Worm (Caenorhabditis elegans) whole organism, young adult: ENCODE measurements around the gene cnp-2.

ENCODE experiments used
- B0035.1 ChIP-seq: sonication (generic microtip); optimal IDR thresholded peaks from 2 replicates; lab custom pipeline; 2016; ENCODE audit warnings: missing genetic modification characterization, mild to moderate bottlenecking, missing compliant biosample characterization, missing genotype, missing genetic modification reagents
- C06A6.2 ChIP-seq: fragments of 200-800 bp; sonication (Bioruptor generic); conservative IDR thresholded peaks from 2 replicates; pipeline ENCODE4 v1.3.6; 2022; ENCODE audit warnings: missing genetic modification characterization, missing compliant biosample characterization
- F22D6.2 ChIP-seq: sonication (generic microtip); optimal IDR thresholded peaks from 2 replicates; lab custom pipeline; 2016; ENCODE audit warnings: mild to moderate bottlenecking, missing genetic modification characterization, missing compliant biosample characterization
- F37B4.10 ChIP-seq: fragments of 200-800 bp; sonication (Bioruptor generic); IDR thresholded peaks from 2 replicates; pipeline ENCODE4 v1.3.6; 2022; ENCODE audit warnings: missing genetic modification characterization, missing compliant biosample characterization
- F52B5.7 ChIP-seq: sonication (generic microtip); optimal IDR thresholded peaks from 2 replicates; lab custom pipeline; 2016; ENCODE audit warnings: mild to moderate bottlenecking, missing genetic modification characterization, missing compliant biosample characterization
- F57C9.4 ChIP-seq: sonication (generic microtip); optimal IDR thresholded peaks from 2 replicates; lab custom pipeline; 2017; ENCODE audit warnings: mild to moderate bottlenecking, missing genetic modification characterization, missing compliant biosample characterization
- T07F8.4 ChIP-seq: sonication (generic microtip); optimal IDR thresholded peaks from 2 replicates; lab custom pipeline; 2016; ENCODE audit warnings: mild to moderate bottlenecking, missing genetic modification characterization, moderate library complexity, missing compliant biosample characterization
- Y53G8AR.9 ChIP-seq: fragments of 200-800 bp; sonication (Bioruptor generic); conservative IDR thresholded peaks from 2 replicates; pipeline ENCODE4 v1.3.6; 2022; ENCODE audit warnings: missing genetic modification reagents, missing genetic modification characterization, missing compliant biosample characterization
- Y56A3A.18 ChIP-seq: fragments of 200-800 bp; sonication (Bioruptor generic); IDR thresholded peaks from 2 replicates; pipeline ENCODE4 v1.3.6; 2022; ENCODE audit warnings: missing genetic modification reagents, missing genetic modification characterization, missing compliant biosample characterization
- Y79H2A.3 ChIP-seq: fragments of 200-800 bp; sonication (Bioruptor generic); conservative IDR thresholded peaks from 2 replicates; pipeline ENCODE4 v1.3.6; 2022; ENCODE audit warnings: missing genetic modification reagents, missing genetic modification characterization, missing compliant biosample characterization
- aptf-3 ChIP-seq: fragments of 200-800 bp; sonication (Bioruptor generic); IDR thresholded peaks from 2 replicates; pipeline ENCODE4 v1.3.6; 2022; ENCODE audit warnings: missing genetic modification characterization, missing compliant biosample characterization
- atf-7 ChIP-seq: sonication (generic microtip); optimal IDR thresholded peaks from 2 replicates; lab custom pipeline; 2017; ENCODE audit warnings: mild to moderate bottlenecking, missing genetic modification characterization, missing compliant biosample characterization
- attf-3 ChIP-seq: fragments of 200-800 bp; sonication (Bioruptor generic); conservative IDR thresholded peaks from 2 replicates; pipeline ENCODE4 v1.3.6; 2022; ENCODE audit warnings: missing genetic modification reagents, missing genetic modification characterization, missing compliant biosample characterization
- attf-5 ChIP-seq: fragments of 200-800 bp; sonication (Bioruptor generic); optimal IDR thresholded peaks from 2 replicates; lab custom pipeline; 2018; ENCODE audit warnings: mild to moderate bottlenecking, missing genetic modification characterization, missing compliant biosample characterization
- attf-6 ChIP-seq: fragments of 200-800 bp; sonication (Bioruptor generic); IDR thresholded peaks from 2 replicates; pipeline ENCODE4 v1.3.6; 2022; ENCODE audit warnings: missing genetic modification reagents, missing genetic modification characterization, missing compliant biosample characterization
- bed-1 ChIP-seq: fragments of 200-800 bp; sonication (Bioruptor generic); IDR thresholded peaks from 2 replicates; pipeline ENCODE4 v1.3.6; 2022; ENCODE audit warnings: missing genetic modification reagents, missing genetic modification characterization, missing compliant biosample characterization
- cebp-1 ChIP-seq, 2 experiments: fragments of 200-800 bp in 1 of 2; sonication (Bioruptor generic) in 1 of 2; sonication (generic microtip) in 1 of 2; IDR thresholded peaks in 1 of 2; optimal IDR thresholded peaks in 1 of 2; 2 replicates each; pipeline versions ENCODE4 v1.3.6 to Lab custom; 2017 to 2022; ENCODE audit warnings: missing compliant biosample characterization in 2 of 2, missing genetic modification characterization in 2 of 2, mild to moderate bottlenecking in 1 of 2, missing genetic modification reagents in 1 of 2, moderate library complexity in 1 of 2
- ceh-100 ChIP-seq: fragments of 200-800 bp; sonication (Bioruptor generic); IDR thresholded peaks from 2 replicates; pipeline ENCODE4 v1.3.6; 2022; ENCODE audit warnings: missing genetic modification reagents, missing genetic modification characterization, missing compliant biosample characterization
- ceh-27 ChIP-seq: fragments of 200-800 bp; sonication (Bioruptor generic); optimal IDR thresholded peaks from 2 replicates; lab custom pipeline; 2018; ENCODE audit warnings: mild to moderate bottlenecking, missing genetic modification characterization, moderate library complexity, missing compliant biosample characterization
- ceh-58 ChIP-seq: fragments of 200-800 bp; sonication (Bioruptor generic); IDR thresholded peaks from 2 replicates; pipeline ENCODE4 v1.3.6; 2022; ENCODE audit warnings: missing genetic modification characterization, missing compliant biosample characterization
- ceh-79 ChIP-seq: sonication (generic microtip); optimal IDR thresholded peaks from 2 replicates; lab custom pipeline; 2017; ENCODE audit warnings: mild to moderate bottlenecking, missing genetic modification characterization, missing compliant biosample characterization
- chd-7 ChIP-seq: sonication (generic microtip); optimal IDR thresholded peaks from 2 replicates; lab custom pipeline; 2016; ENCODE audit warnings: mild to moderate bottlenecking, missing genetic modification characterization, moderate library complexity, missing compliant biosample characterization
- die-1 ChIP-seq: sonication (generic microtip); optimal IDR thresholded peaks from 2 replicates; lab custom pipeline; 2016; ENCODE audit warnings: missing genotype, mild to moderate bottlenecking, missing genetic modification characterization, missing compliant biosample characterization
- dox-1 ChIP-seq: fragments of 200-800 bp; sonication (Bioruptor generic); IDR thresholded peaks from 2 replicates; pipeline ENCODE4 v1.3.6; 2022; ENCODE audit warnings: missing genetic modification reagents, missing genetic modification characterization, missing compliant biosample characterization
- ekl-4 ChIP-seq: fragments of 200-800 bp; sonication (Bioruptor generic); IDR thresholded peaks from 2 replicates; pipeline ENCODE4 v1.3.6; 2022; ENCODE audit warnings: missing genetic modification reagents, missing genetic modification characterization, missing compliant biosample characterization
- hlh-12 ChIP-seq: sonication (generic microtip); optimal IDR thresholded peaks from 2 replicates; lab custom pipeline; 2016; ENCODE audit warnings: missing genetic modification characterization, missing compliant biosample characterization
- hmg-20 ChIP-seq: fragments of 200-800 bp; sonication (Bioruptor generic); IDR thresholded peaks from 2 replicates; pipeline ENCODE4 v1.3.6; 2022; ENCODE audit warnings: missing genetic modification reagents, missing genetic modification characterization, missing compliant biosample characterization
- hsf-1 ChIP-seq: fragments of 200-800 bp; sonication (Bioruptor generic); IDR thresholded peaks from 2 replicates; pipeline ENCODE4 v1.3.6; 2022; ENCODE audit warnings: missing genetic modification reagents, missing genetic modification characterization, missing compliant biosample characterization
- let-526 ChIP-seq: fragments of 200-800 bp; sonication (Bioruptor generic); IDR thresholded peaks from 2 replicates; pipeline ENCODE4 v1.3.6; 2022; ENCODE audit warnings: missing genetic modification reagents, missing genetic modification characterization, missing compliant biosample characterization
- let-607 ChIP-seq, 2 experiments: fragments of 200-800 bp in 1 of 2; sonication (Bioruptor generic) in 1 of 2; sonication (generic microtip) in 1 of 2; optimal IDR thresholded peaks; 2 replicates each; lab custom pipeline; 2016 to 2018; ENCODE audit warnings: mild to moderate bottlenecking in 2 of 2, missing compliant biosample characterization in 2 of 2, missing genetic modification characterization in 2 of 2, moderate library complexity in 2 of 2, missing genotype in 1 of 2
- lin-54 ChIP-seq: fragments of 200-800 bp; sonication (Bioruptor generic); optimal IDR thresholded peaks from 2 replicates; lab custom pipeline; 2018; ENCODE audit warnings: mild to moderate bottlenecking, missing genetic modification characterization, missing compliant biosample characterization
- lir-1 ChIP-seq: fragments of 200-800 bp; sonication (Bioruptor generic); conservative IDR thresholded peaks from 2 replicates; pipeline ENCODE4 v1.3.6; 2022; ENCODE audit warnings: missing genetic modification reagents, missing genetic modification characterization, missing compliant biosample characterization
- lsl-1 ChIP-seq: fragments of 200-800 bp; sonication (Bioruptor generic); optimal IDR thresholded peaks from 2 replicates; lab custom pipeline; 2018; ENCODE audit warnings: mild to moderate bottlenecking, missing genetic modification characterization, moderate library complexity, missing compliant biosample characterization
- madf-10 ChIP-seq: sonication (generic microtip); optimal IDR thresholded peaks from 2 replicates; lab custom pipeline; 2016; ENCODE audit warnings: mild to moderate bottlenecking, missing genetic modification characterization, missing compliant biosample characterization
- nhr-179 ChIP-seq: sonication (generic microtip); optimal IDR thresholded peaks from 2 replicates; lab custom pipeline; 2016; ENCODE audit warnings: mild to moderate bottlenecking, missing genetic modification characterization, missing compliant biosample characterization
- nhr-90 ChIP-seq: sonication (generic microtip); optimal IDR thresholded peaks from 2 replicates; lab custom pipeline; 2016; ENCODE audit warnings: missing genotype, mild to moderate bottlenecking, missing genetic modification characterization, missing compliant biosample characterization
- pbrm-1 ChIP-seq: fragments of 200-800 bp; sonication (Bioruptor generic); IDR thresholded peaks from 2 replicates; pipeline ENCODE4 v1.3.6; 2022; ENCODE audit warnings: missing genetic modification reagents, missing genetic modification characterization, missing compliant biosample characterization
- pha-4 ChIP-seq: fragments of 150-350 bp; sonication (generic microtip); optimal IDR thresholded peaks from 2 replicates; lab custom pipeline; 2014; ENCODE audit warnings: missing biosample characterization, missing genetic modification reagents, missing genetic modification characterization
- repo-1 ChIP-seq: sonication (generic microtip); optimal IDR thresholded peaks from 2 replicates; lab custom pipeline; 2017; ENCODE audit warnings: mild to moderate bottlenecking, missing genetic modification characterization, missing compliant biosample characterization
- sea-2 ChIP-seq: fragments of 200-800 bp; sonication (Bioruptor generic); IDR thresholded peaks from 2 replicates; pipeline ENCODE4 v1.3.6; 2022; ENCODE audit warnings: missing genetic modification characterization, missing compliant biosample characterization
- snpc-1.3 ChIP-seq: sonication (generic microtip); optimal IDR thresholded peaks from 2 replicates; lab custom pipeline; 2017; ENCODE audit warnings: missing genetic modification characterization, mild to moderate bottlenecking, missing compliant biosample characterization, antibody characterized with exemption, moderate library complexity, missing genotype, missing genetic modification reagents; ENCODE audit not compliant: insufficient read depth
- snpc-3.4 ChIP-seq: sonication (generic microtip); optimal IDR thresholded peaks from 2 replicates; lab custom pipeline; 2017; ENCODE audit warnings: missing genetic modification characterization, mild to moderate bottlenecking, missing compliant biosample characterization, antibody characterized with exemption, moderate library complexity, missing genotype, missing genetic modification reagents
- unc-130 ChIP-seq: sonication (generic microtip); optimal IDR thresholded peaks from 2 replicates; lab custom pipeline; 2016; ENCODE audit warnings: missing genetic modification reagents, missing genetic modification characterization, missing compliant biosample characterization
- zfh-2 ChIP-seq: fragments of 200-800 bp; sonication (Bioruptor generic); conservative IDR thresholded peaks from 2 replicates; pipeline ENCODE4 v1.3.6; 2022; ENCODE audit warnings: missing genetic modification reagents, missing genetic modification characterization, missing compliant biosample characterization
- zim-3 ChIP-seq: sonication (generic microtip); optimal IDR thresholded peaks from 2 replicates; lab custom pipeline; 2017; ENCODE audit warnings: mild to moderate bottlenecking, missing genetic modification characterization, moderate library complexity, missing compliant biosample characterization
- ztf-18 ChIP-seq: sonication (generic microtip); optimal IDR thresholded peaks from 2 replicates; lab custom pipeline; 2016; ENCODE audit warnings: missing genotype, mild to moderate bottlenecking, missing genetic modification characterization, missing compliant biosample characterization
- ztf-3 ChIP-seq: fragments of 200-800 bp; sonication (Bioruptor generic); optimal IDR thresholded peaks from 2 replicates; lab custom pipeline; 2018; ENCODE audit warnings: mild to moderate bottlenecking, missing genetic modification characterization, missing compliant biosample characterization
- ztf-6 ChIP-seq: fragments of 200-800 bp; sonication (Bioruptor generic); IDR thresholded peaks from 2 replicates; pipeline ENCODE4 v1.3.6; 2022; ENCODE audit warnings: missing genetic modification reagents, missing genetic modification characterization, missing compliant biosample characterization

cnp-2 gene

DNA sequence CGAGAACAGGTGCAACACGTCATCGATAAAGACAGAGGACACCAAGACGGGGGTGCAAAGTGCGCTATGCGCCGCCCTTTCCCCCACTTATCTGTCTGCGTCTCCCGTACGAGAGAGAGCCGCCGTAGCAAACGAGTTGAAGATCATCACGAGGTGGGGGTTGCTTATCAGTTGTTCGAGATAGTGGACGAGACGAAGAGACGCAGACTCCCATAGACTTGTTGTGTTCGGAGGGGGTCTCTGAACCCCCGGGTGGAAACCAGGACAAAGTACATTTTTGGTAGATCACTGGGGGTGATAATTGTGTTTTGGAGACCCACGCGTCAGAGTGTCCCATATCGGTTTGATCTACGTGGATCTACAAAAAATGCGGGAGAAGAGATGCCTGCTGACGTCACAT is 38.2 kb downstream of the cnp-2 start:
- peak; percentile 76 for TF ChIP-seq C06A6.2 (GFP tag; lab: Robert Waterston, UW)
- TF ChIP-seq zim-3 (tag; lab: Kevin White, UChicago) = no peak
- TF ChIP-seq attf-3 (GFP tag; lab: Robert Waterston, UW) = no peak
- TF ChIP-seq hmg-20 (GFP tag; lab: Robert Waterston, UW) = no peak
- TF ChIP-seq unc-130 (GFP tag; lab: Kevin White, UChicago) = no peak
- peak; percentile 89 for TF ChIP-seq Y53G8AR.9 (GFP tag; lab: Robert Waterston, UW)
- TF ChIP-seq zfh-2 (GFP tag; lab: Robert Waterston, UW) = peak; percentile 91
- TF ChIP-seq chd-7 (tag; lab: Kevin White, UChicago) = peak; percentile 84
- TF ChIP-seq let-607 (tag; optimal IDR thresholded peaks at IDR 0.05; lab: Kevin White, UChicago) = peak in 1 of 2 experiments; percentile 72
- TF ChIP-seq pha-4 (tag; lab: Kevin White, UChicago) = no peak
- TF ChIP-seq snpc-1.3 = no peak
- 0 out of 2 replicates have a peak, but pooled peaks have one; percentile 41 for TF ChIP-seq sea-2
- TF ChIP-seq F57C9.4 (tag; lab: Kevin White, UChicago) = peak; percentile 1
- no peak for TF ChIP-seq bed-1
- TF ChIP-seq atf-7 (tag; lab: Kevin White, UChicago) = peak; percentile 91
- peak; percentile 61 for TF ChIP-seq lin-54 (GFP tag; lab: Kevin White, UChicago)
- TF ChIP-seq F22D6.2 (tag; lab: Kevin White, UChicago) = peak; percentile 58
- no peak for TF ChIP-seq snpc-3.4 (tag; lab: Kevin White, UChicago)
- peak; percentile 45 for TF ChIP-seq repo-1
- peak; percentile 62 for TF ChIP-seq ztf-3 (GFP tag; lab: Kevin White, UChicago)
- no peak for TF ChIP-seq Y79H2A.3 (GFP tag; lab: Robert Waterston, UW)
- no peak for TF ChIP-seq lsl-1 (GFP tag; lab: Kevin White, UChicago)
- TF ChIP-seq madf-10 (tag; lab: Kevin White, UChicago) = peak; percentile 48
- 0 out of 2 replicates have a peak, but pooled peaks have one; percentile 22 for TF ChIP-seq ceh-58 (GFP tag; lab: Robert Waterston, UW)
- TF ChIP-seq pbrm-1 (GFP tag; lab: Robert Waterston, UW) = peak; percentile 83
- TF ChIP-seq attf-5 = peak; percentile 79
- peak; percentile 56 for TF ChIP-seq F52B5.7
- peak; percentile 67; the same call in 1 of the 2 replicates for TF ChIP-seq ekl-4
- TF ChIP-seq ceh-79 = no peak
- TF ChIP-seq let-526 (GFP tag; lab: Robert Waterston, UW) = peak; percentile 71; the same call in 1 of the 2 replicates
- TF ChIP-seq ceh-27 (GFP tag; lab: Kevin White, UChicago) = peak; percentile 14
- no peak; the same call in 1 of the 2 replicates for TF ChIP-seq lir-1
- peak; percentile 89 for TF ChIP-seq dox-1
- peak; percentile 5 for TF ChIP-seq ztf-18 (tag; lab: Kevin White, UChicago)
- TF ChIP-seq F37B4.10 (GFP tag; lab: Robert Waterston, UW) = 0 out of 2 replicates have a peak, but pooled peaks have one; percentile 10
- no peak for TF ChIP-seq nhr-179 (tag; lab: Kevin White, UChicago)
- peak; percentile 75 for TF ChIP-seq nhr-90 (tag; lab: Kevin White, UChicago)
- peak; percentile 30; the same call in 1 of the 2 replicates for TF ChIP-seq ceh-100 (GFP tag; lab: Robert Waterston, UW)
- peak; percentile 42; the same call in 1 of the 2 replicates for TF ChIP-seq hsf-1 (GFP tag; lab: Robert Waterston, UW)
- TF ChIP-seq Y56A3A.18 (GFP tag; lab: Robert Waterston, UW) = 0 out of 2 replicates have a peak, but pooled peaks have one; percentile 24
- TF ChIP-seq B0035.1 = no peak
- no peak for TF ChIP-seq T07F8.4 (tag; lab: Kevin White, UChicago)
- TF ChIP-seq attf-6 = no peak
- TF ChIP-seq hlh-12 = no peak
- TF ChIP-seq aptf-3 = no peak
- peak; percentile 32 for TF ChIP-seq die-1
- TF ChIP-seq cebp-1 (GFP tag; IDR thresholded peaks at IDR 0.05; lab: Robert Waterston, UW) = peak; percentile 52; the same call in 1 of the 2 replicates
- peak; percentile 87 for TF ChIP-seq cebp-1 (tag; optimal IDR thresholded peaks at IDR 0.05; lab: Kevin White, UChicago)
- TF ChIP-seq ztf-6 (GFP tag; lab: Robert Waterston, UW) = peak; percentile 78
